Worm (Caenorhabditis elegans): ENCODE data around the gene T08A9.13.

DNA sequence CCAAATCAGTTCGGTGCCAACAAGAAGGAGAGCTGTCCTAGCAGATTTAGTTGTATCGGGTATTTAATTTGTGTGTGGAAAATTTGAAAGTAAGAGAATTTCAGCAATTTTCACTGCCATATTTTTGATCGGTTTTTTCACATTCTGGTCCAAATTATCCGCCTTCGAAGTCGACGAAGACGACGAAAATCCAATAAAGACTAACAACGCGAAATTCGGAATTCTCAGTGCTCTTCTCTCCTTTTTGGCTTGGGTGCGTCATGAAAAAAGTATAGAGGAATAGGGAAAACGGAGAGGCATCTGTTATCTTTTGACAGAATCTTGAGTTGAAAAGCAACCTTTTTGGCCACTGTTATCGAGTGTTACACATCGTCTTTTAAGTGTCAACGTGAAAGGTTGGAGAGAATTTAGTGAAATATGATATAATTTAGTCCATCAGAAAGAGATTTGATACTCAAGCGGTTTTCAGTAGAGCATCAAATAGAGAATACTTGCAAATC lies 5.9 kb upstream of the T08A9.13 start:
- TF ChIP-seq unc-62 (GFP tag; optimal IDR thresholded peaks at IDR 0.05) (no peak), lsy-2 (tag; optimal IDR thresholded peaks at IDR 0.05) (no peak), mab-5 (tag; optimal IDR thresholded peaks at IDR 0.05) (no peak), nhr-76 (tag; optimal IDR thresholded peaks at IDR 0.05) (no peak)
